Worm (Caenorhabditis elegans): Measurements from ENCODE around the gene D1086.6.

- TF ChIP-seq egl-27 (tag; optimal IDR thresholded peaks at IDR 0.05) (no peak), D1046.2 (GFP tag; IDR thresholded peaks at IDR 0.05) (no peak), aha-1 (tag) (no peak), ceh-32 (tag; optimal IDR thresholded peaks at IDR 0.05; ENCODE audit: poor library complexity) (no peak), tag-97 (GFP tag; IDR thresholded peaks at IDR 0.05) (no peak), jun-1 (tag; optimal IDR thresholded peaks at IDR 0.05) (no peak), nhr-41 (GFP tag; IDR thresholded peaks at IDR 0.05) (no peak)
These were observed 14.9 kb downstream of the D1086.6 start for ce11 chrV:14094546-14094945.
